Fruit fly (Drosophila melanogaster): Measurements from ENCODE around the gene Wnk.

The Wnk gene

dm6 chr3L:21496865-21497634 lies 57.7 kb downstream of the Wnk start, which contains the start of gene Hr78 (continued):
- TF ChIP-seq CG3726 (GFP tag; IDR thresholded peaks at IDR 0.05): no peak
- TF ChIP-seq fd3F (GFP tag; optimal IDR thresholded peaks at IDR 0.05): peak; percentile 70
- no peak for TF ChIP-seq pfk (GFP tag; optimal IDR thresholded peaks at IDR 0.05)
- TF ChIP-seq CG2120 (GFP tag; optimal IDR thresholded peaks at IDR 0.05): peak; percentile 33
- 0 out of 2 replicates have a peak, but pooled peaks have one; percentile 15 for TF ChIP-seq toy (GFP tag; IDR thresholded peaks at IDR 0.05)
- TF ChIP-seq Nf-YB (GFP tag; optimal IDR thresholded peaks at IDR 0.05): peak; percentile 69
- TF ChIP-seq bigmax (GFP tag; optimal IDR thresholded peaks at IDR 0.05): no peak
- peak; percentile 58; the same call in 1 of the 2 replicates for TF ChIP-seq al (GFP tag; IDR thresholded peaks at IDR 0.05)
- TF ChIP-seq HLHmδ (GFP tag; optimal IDR thresholded peaks at IDR 0.05): no peak
- peak; percentile 91 for TF ChIP-seq CG18262 (tag; optimal IDR thresholded peaks at IDR 0.05)
- peak; percentile 79 for TF ChIP-seq phol (tag; optimal IDR thresholded peaks at IDR 0.05)
- peak; percentile 89 for TF ChIP-seq CG31441 (GFP tag; IDR thresholded peaks at IDR 0.05)
- peak; percentile 61 for TF ChIP-seq CG16815 (GFP tag; optimal IDR thresholded peaks at IDR 0.05)
- TF ChIP-seq CG2129 (GFP tag; IDR thresholded peaks at IDR 0.05; ENCODE audit: partially characterized antibody): no peak
- TF ChIP-seq CG13624 (GFP tag; optimal IDR thresholded peaks at IDR 0.05): no peak
- no peak for TF ChIP-seq Hr39 (optimal IDR thresholded peaks at IDR 0.05)
- TF ChIP-seq Stat92E (GFP tag; optimal IDR thresholded peaks at IDR 0.05): peak in 1 of 3 experiments; percentile 40
- no peak for TF ChIP-seq TFAM (GFP tag; optimal IDR thresholded peaks at IDR 0.05)
- TF ChIP-seq corto (GFP tag; optimal IDR thresholded peaks at IDR 0.05): peak; percentile 64
- TF ChIP-seq HmgD (GFP tag; optimal IDR thresholded peaks at IDR 0.05): no peak
- peak; percentile 86 for TF ChIP-seq D19A (tag; optimal IDR thresholded peaks at IDR 0.05)
- no peak for TF ChIP-seq prd (optimal IDR thresholded peaks at IDR 0.05)
- TF ChIP-seq prd (GFP tag; IDR thresholded peaks at IDR 0.05): peak; percentile 77
- peak; percentile 76 for TF ChIP-seq Blimp-1 (GFP tag; optimal IDR thresholded peaks at IDR 0.05)
- TF ChIP-seq CG11696 (GFP tag; IDR thresholded peaks at IDR 0.05): peak; percentile 98
- no peak for TF ChIP-seq CG14965 (GFP tag; optimal IDR thresholded peaks at IDR 0.05; ENCODE audit: borderline replicate concordance)
- TF ChIP-seq amos (GFP tag; IDR thresholded peaks at IDR 0.05; ENCODE audit: partially characterized antibody): peak; percentile 18; the same call in 1 of the 2 replicates
- peak; percentile 48 for TF ChIP-seq CG2116 (GFP tag; optimal IDR thresholded peaks at IDR 0.05)
- TF ChIP-seq stwl (tag; optimal IDR thresholded peaks at IDR 0.05): peak; percentile 56
- peak; percentile 71 for TF ChIP-seq CG6683 (GFP tag; optimal IDR thresholded peaks at IDR 0.05)
- peak; percentile 90 for TF ChIP-seq Fer1 (GFP tag; optimal IDR thresholded peaks at IDR 0.05)
- TF ChIP-seq br (optimal IDR thresholded peaks at IDR 0.05): no peak
- TF ChIP-seq seq (GFP tag; IDR thresholded peaks at IDR 0.05): no peak; the same call in 1 of the 2 replicates
- peak; percentile 85 for TF ChIP-seq grau (tag; optimal IDR thresholded peaks at IDR 0.05)
- TF ChIP-seq CG18476 (GFP tag; optimal IDR thresholded peaks at IDR 0.05): peak; percentile 57
- no peak for TF ChIP-seq Oaz (GFP tag; IDR thresholded peaks at IDR 0.05)
- TF ChIP-seq sd (tag; optimal IDR thresholded peaks at IDR 0.05): peak; percentile 83
- peak; percentile 94 for TF ChIP-seq CG2678 (tag; optimal IDR thresholded peaks at IDR 0.05)
- peak; percentile 86 for TF ChIP-seq caup (GFP tag; optimal IDR thresholded peaks at IDR 0.05; ENCODE audit: severe bottlenecking)
- no peak for TF ChIP-seq CHES-1-like (GFP tag; optimal IDR thresholded peaks at IDR 0.05)
- no peak for TF ChIP-seq CG43689 (GFP tag; IDR thresholded peaks at IDR 0.05)
- TF ChIP-seq CG18599 (GFP tag; optimal IDR thresholded peaks at IDR 0.05): peak; percentile 89
- no peak; the same call in 1 of the 2 replicates for TF ChIP-seq CG14667 (GFP tag; IDR thresholded peaks at IDR 0.05)
- TF ChIP-seq CG9215 (GFP tag; IDR thresholded peaks at IDR 0.05): peak; percentile 28; the same call in 1 of the 2 replicates
- TF ChIP-seq Abd-B (GFP tag; optimal IDR thresholded peaks at IDR 0.05): peak; percentile 69
- TF ChIP-seq Optix (GFP tag; IDR thresholded peaks at IDR 0.05): peak; percentile 43; the same call in 1 of the 3 replicates
- peak; percentile 89 for TF ChIP-seq PHDP (tag; optimal IDR thresholded peaks at IDR 0.05)
- peak; percentile 77 for TF ChIP-seq CG10431 (GFP tag; optimal IDR thresholded peaks at IDR 0.05)
